Worm (Caenorhabditis elegans): ENCODE measurements around the gene rps-12.

Gene rps-12

ce11 chrIII:5678935-5679334 lies at the start of gene rps-12, which contains the start of gene ska-3:
TSS of gene rps-12 (plus strand) at chrIII:5679298.
TSS of gene ska-3 (minus strand) at chrIII:5679005.
- TF ChIP-seq T22C8.4 (GFP tag; IDR thresholded peaks at IDR 0.05) (peak; percentile 57; the same call in 1 of the 2 replicates), tab-1 (GFP tag; IDR thresholded peaks at IDR 0.05) (peak; percentile 71; the same call in 1 of the 2 replicates), ztf-29 (GFP tag; IDR thresholded peaks at IDR 0.05) (no peak), flt-1 (GFP tag; IDR thresholded peaks at IDR 0.05) (peak; percentile 87), ref-1 (GFP tag; conservative IDR thresholded peaks at IDR 0.05) (no peak), ztf-23 (GFP tag; IDR thresholded peaks at IDR 0.05) (peak; percentile 92), klf-2 (GFP tag; conservative IDR thresholded peaks at IDR 0.05) (0 out of 2 replicates have a peak, but pooled peaks have one; percentile 42), med-1 (GFP tag; optimal IDR thresholded peaks at IDR 0.05; ENCODE audit: insufficient read depth) (peak; percentile 45), cog-1 (tag; optimal IDR thresholded peaks at IDR 0.05) (peak; percentile 97)

- TF ChIP-seq ref-1 (GFP tag; conservative IDR thresholded peaks at IDR 0.05) (no peak), cog-1 (tag; optimal IDR thresholded peaks at IDR 0.05) (no peak), ztf-23 (GFP tag; IDR thresholded peaks at IDR 0.05) (no peak), med-1 (GFP tag; optimal IDR thresholded peaks at IDR 0.05; ENCODE audit: insufficient read depth) (no peak), T22C8.4 (GFP tag; IDR thresholded peaks at IDR 0.05) (no peak), tab-1 (GFP tag; IDR thresholded peaks at IDR 0.05) (no peak), flt-1 (GFP tag; IDR thresholded peaks at IDR 0.05) (no peak), klf-2 (GFP tag; conservative IDR thresholded peaks at IDR 0.05) (no peak), ztf-29 (GFP tag; IDR thresholded peaks at IDR 0.05) (no peak)
These were observed 48.7 kb upstream of the rps-12 start for ce11 chrIII:5630350-5630749.

ce11 chrIII:5632426-5632976 lies 46.6 kb upstream of the rps-12 start:
- no peak for TF ChIP-seq med-1 (GFP tag; optimal IDR thresholded peaks at IDR 0.05; ENCODE audit: insufficient read depth)
- TF ChIP-seq ztf-29 (GFP tag; IDR thresholded peaks at IDR 0.05) = no peak
- TF ChIP-seq T22C8.4 (GFP tag; IDR thresholded peaks at IDR 0.05) = no peak
- TF ChIP-seq flt-1 (GFP tag; IDR thresholded peaks at IDR 0.05) = no peak
- TF ChIP-seq cog-1 (tag; optimal IDR thresholded peaks at IDR 0.05) = no peak
- no peak for TF ChIP-seq ztf-23 (GFP tag; IDR thresholded peaks at IDR 0.05)
- TF ChIP-seq klf-2 (GFP tag; conservative IDR thresholded peaks at IDR 0.05) = no peak
- no peak for TF ChIP-seq ref-1 (GFP tag; conservative IDR thresholded peaks at IDR 0.05)
- no peak for TF ChIP-seq tab-1 (GFP tag; IDR thresholded peaks at IDR 0.05)

- TF ChIP-seq ref-1 (GFP tag; conservative IDR thresholded peaks at IDR 0.05) = no peak
- no peak for TF ChIP-seq med-1 (GFP tag; optimal IDR thresholded peaks at IDR 0.05; ENCODE audit: insufficient read depth)
- no peak for TF ChIP-seq T22C8.4 (GFP tag; IDR thresholded peaks at IDR 0.05)
- TF ChIP-seq klf-2 (GFP tag; conservative IDR thresholded peaks at IDR 0.05) = no peak
- TF ChIP-seq ztf-29 (GFP tag; IDR thresholded peaks at IDR 0.05) = no peak
- TF ChIP-seq tab-1 (GFP tag; IDR thresholded peaks at IDR 0.05) = no peak
- no peak for TF ChIP-seq ztf-23 (GFP tag; IDR thresholded peaks at IDR 0.05)
- TF ChIP-seq cog-1 (tag; optimal IDR thresholded peaks at IDR 0.05) = no peak
- no peak for TF ChIP-seq flt-1 (GFP tag; IDR thresholded peaks at IDR 0.05)
These were observed 44.6 kb upstream of the rps-12 start for ce11 chrIII:5634509-5634908.

ce11 chrIII:5635179-5635578 lies 43.9 kb upstream of the rps-12 start, which contains the start of gene ckk-1:
TSS of gene ckk-1 (plus strand) at chrIII:5635479.
- TF ChIP-seq tab-1 (GFP tag; IDR thresholded peaks at IDR 0.05) = no peak
- TF ChIP-seq ref-1 (GFP tag; conservative IDR thresholded peaks at IDR 0.05) = no peak
- no peak for TF ChIP-seq flt-1 (GFP tag; IDR thresholded peaks at IDR 0.05)
- TF ChIP-seq ztf-23 (GFP tag; IDR thresholded peaks at IDR 0.05) = no peak
- TF ChIP-seq ztf-29 (GFP tag; IDR thresholded peaks at IDR 0.05) = no peak
- no peak for TF ChIP-seq klf-2 (GFP tag; conservative IDR thresholded peaks at IDR 0.05)
- no peak for TF ChIP-seq med-1 (GFP tag; optimal IDR thresholded peaks at IDR 0.05; ENCODE audit: insufficient read depth)
- TF ChIP-seq cog-1 (tag; optimal IDR thresholded peaks at IDR 0.05) = no peak
- TF ChIP-seq T22C8.4 (GFP tag; IDR thresholded peaks at IDR 0.05) = no peak

ce11 chrIII:5637297-5637876 lies 41.7 kb upstream of the rps-12 start:
- peak; percentile 48; the same call in 1 of the 2 replicates for TF ChIP-seq klf-2 (GFP tag; conservative IDR thresholded peaks at IDR 0.05)
- peak; percentile 82 for TF ChIP-seq flt-1 (GFP tag; IDR thresholded peaks at IDR 0.05)
- TF ChIP-seq ztf-23 (GFP tag; IDR thresholded peaks at IDR 0.05) = peak; percentile 55; the same call in 1 of the 2 replicates
- 0 out of 2 replicates have a peak, but pooled peaks have one; percentile 14 for TF ChIP-seq T22C8.4 (GFP tag; IDR thresholded peaks at IDR 0.05)
- peak; percentile 75; the same call in 1 of the 2 replicates for TF ChIP-seq tab-1 (GFP tag; IDR thresholded peaks at IDR 0.05)

- no peak for TF ChIP-seq ztf-29 (GFP tag; IDR thresholded peaks at IDR 0.05)
- no peak for TF ChIP-seq med-1 (GFP tag; optimal IDR thresholded peaks at IDR 0.05; ENCODE audit: insufficient read depth)
- no peak for TF ChIP-seq ref-1 (GFP tag; conservative IDR thresholded peaks at IDR 0.05)
- TF ChIP-seq tab-1 (GFP tag; IDR thresholded peaks at IDR 0.05) = no peak
- no peak for TF ChIP-seq cog-1 (tag; optimal IDR thresholded peaks at IDR 0.05)
- TF ChIP-seq klf-2 (GFP tag; conservative IDR thresholded peaks at IDR 0.05) = no peak
- TF ChIP-seq T22C8.4 (GFP tag; IDR thresholded peaks at IDR 0.05) = no peak
- TF ChIP-seq ztf-23 (GFP tag; IDR thresholded peaks at IDR 0.05) = no peak
- TF ChIP-seq flt-1 (GFP tag; IDR thresholded peaks at IDR 0.05) = no peak
These were observed 39.2 kb upstream of the rps-12 start for ce11 chrIII:5639893-5640292.

- TF ChIP-seq tab-1 (GFP tag; IDR thresholded peaks at IDR 0.05) (no peak), ref-1 (GFP tag; conservative IDR thresholded peaks at IDR 0.05) (no peak), T22C8.4 (GFP tag; IDR thresholded peaks at IDR 0.05) (no peak), ztf-29 (GFP tag; IDR thresholded peaks at IDR 0.05) (no peak), cog-1 (tag; optimal IDR thresholded peaks at IDR 0.05) (no peak), flt-1 (GFP tag; IDR thresholded peaks at IDR 0.05) (no peak), ztf-23 (GFP tag; IDR thresholded peaks at IDR 0.05) (no peak), klf-2 (GFP tag; conservative IDR thresholded peaks at IDR 0.05) (no peak), med-1 (GFP tag; optimal IDR thresholded peaks at IDR 0.05; ENCODE audit: insufficient read depth) (no peak)
These were observed 36.4 kb upstream of the rps-12 start for ce11 chrIII:5642692-5643091.

- TF ChIP-seq ref-1 (GFP tag; conservative IDR thresholded peaks at IDR 0.05) (no peak), ztf-29 (GFP tag; IDR thresholded peaks at IDR 0.05) (no peak), ztf-23 (GFP tag; IDR thresholded peaks at IDR 0.05) (0 out of 2 replicates have a peak, but pooled peaks have one; percentile 13), klf-2 (GFP tag; conservative IDR thresholded peaks at IDR 0.05) (no peak), tab-1 (GFP tag; IDR thresholded peaks at IDR 0.05) (no peak)
These were observed 25.4 kb upstream of the rps-12 start for ce11 chrIII:5653692-5654105.
